Worm (Caenorhabditis elegans): ENCODE data around the gene flp-28.
"Not testable (repeated sequence)": the region's sequence is repeated elsewhere in the genome, so short reads cannot be mapped to it uniquely, and the experiment has no call there.

The flp-28 gene

DNA sequence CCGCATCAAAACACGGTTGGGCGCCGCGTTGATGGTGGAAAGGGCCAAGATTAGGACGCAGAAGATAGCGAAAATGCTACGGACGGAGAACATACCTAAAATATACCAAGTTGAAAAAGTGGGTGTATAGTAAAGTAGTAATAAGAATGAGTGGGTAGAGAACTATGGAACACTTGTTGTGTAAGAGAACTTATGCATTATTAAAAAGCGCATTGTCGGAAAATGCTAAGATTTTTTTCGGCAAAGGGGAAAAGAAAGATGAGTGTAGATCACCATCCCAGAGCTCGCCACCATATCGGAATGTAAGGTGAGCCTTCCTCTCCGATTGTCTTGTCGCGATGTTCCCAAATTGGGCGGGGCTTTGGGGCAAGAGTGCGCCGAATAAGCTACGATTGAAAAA is at the start of gene flp-28:
TSS of gene flp-28 (minus strand) at position 101 of the 400 bp plus-strand sequence.
- TF ChIP-seq set-16 (GFP tag; IDR thresholded peaks at IDR 0.05) (no peak), unc-62 (GFP tag; optimal IDR thresholded peaks at IDR 0.05 in 1 of 2) (peak in 1 of 2 experiments; percentile 26), unc-62 (tag; optimal IDR thresholded peaks at IDR 0.05) (no peak), daf-19 (GFP tag; conservative IDR thresholded peaks at IDR 0.05) (0 out of 2 replicates have a peak, but pooled peaks have one; percentile 30), ces-1 (GFP tag; optimal IDR thresholded peaks at IDR 0.05) (no peak)

ce11 chrX:10133082-10133481 is 45.3 kb upstream of the flp-28 start, which contains the start of gene unc-58:
TSS of gene unc-58 (minus strand) at chrX:10133182.
- 0 out of 2 replicates have a peak, but pooled peaks have one; percentile 2 for TF ChIP-seq ceh-20 (GFP tag; IDR thresholded peaks at IDR 0.05)
- no peak for TF ChIP-seq hmg-1.1 (GFP tag; IDR thresholded peaks at IDR 0.05)

ce11 chrX:10132546-10133032 is 44.8 kb upstream of the flp-28 start:
- TF ChIP-seq lin-1 (GFP tag; IDR thresholded peaks at IDR 0.05): peak; percentile 60; the same call in 1 of the 2 replicates
- peak; percentile 62 for TF ChIP-seq zip-2 (tag; optimal IDR thresholded peaks at IDR 0.05)
- TF ChIP-seq lir-3 (tag; optimal IDR thresholded peaks at IDR 0.05): peak; percentile 44
- peak; percentile 32 for TF ChIP-seq sdz-12 (GFP tag; optimal IDR thresholded peaks at IDR 0.05)
- 0 out of 2 replicates have a peak, but pooled peaks have one; percentile 23 for TF ChIP-seq mdt-29 (GFP tag; IDR thresholded peaks at IDR 0.05)
- TF ChIP-seq dmd-8 (GFP tag; IDR thresholded peaks at IDR 0.05): peak; percentile 89
- peak; percentile 59 for TF ChIP-seq dmd-6 (GFP tag; IDR thresholded peaks at IDR 0.05)
- peak; percentile 90 for TF ChIP-seq egl-43 (GFP tag; IDR thresholded peaks at IDR 0.05)
- 0 out of 2 replicates have a peak, but pooled peaks have one; percentile 24 for TF ChIP-seq Y105C5A.15 (GFP tag; IDR thresholded peaks at IDR 0.05)
- peak; percentile 42 for TF ChIP-seq unc-130 (GFP tag; optimal IDR thresholded peaks at IDR 0.05)
- TF ChIP-seq Y48G9A.11 (GFP tag; IDR thresholded peaks at IDR 0.05): peak; percentile 68; the same call in 1 of the 2 replicates
- TF ChIP-seq snpc-1.2 (GFP tag; IDR thresholded peaks at IDR 0.05): peak; percentile 91
- peak; percentile 57 for TF ChIP-seq ztf-7 (tag; optimal IDR thresholded peaks at IDR 0.05)
- peak; percentile 58; the same call in 1 of the 2 replicates for TF ChIP-seq ceh-20 (GFP tag; IDR thresholded peaks at IDR 0.05)
- peak; percentile 37; the same call in 1 of the 2 replicates for TF ChIP-seq madf-9 (GFP tag; conservative IDR thresholded peaks at IDR 0.05)
- peak; percentile 66 for TF ChIP-seq T20F7.1 (GFP tag; optimal IDR thresholded peaks at IDR 0.05)
- peak; percentile 87 for TF ChIP-seq ctbp-1 (GFP tag; IDR thresholded peaks at IDR 0.05)
- TF ChIP-seq ceh-44 (GFP tag; IDR thresholded peaks at IDR 0.05): peak; percentile 81; the same call in 1 of the 2 replicates
- peak; percentile 82 for TF ChIP-seq T26A8.4 (GFP tag; IDR thresholded peaks at IDR 0.05)
- peak; percentile 63 to 70; a peak in 2 of 4 replicates for TF ChIP-seq madf-5 (GFP tag; IDR thresholded peaks at IDR 0.05)
- TF ChIP-seq rbr-2 (tag; optimal IDR thresholded peaks at IDR 0.05): peak; percentile 67
- TF ChIP-seq dve-1 (tag; optimal IDR thresholded peaks at IDR 0.05; ENCODE audit: insufficient read depth): peak; percentile 71
- peak; percentile 76; the same call in 1 of the 2 replicates for TF ChIP-seq F44E2.7 (GFP tag; IDR thresholded peaks at IDR 0.05)
- peak in 1 of 2 experiments; percentile 87 for TF ChIP-seq unc-62 (GFP tag; optimal IDR thresholded peaks at IDR 0.05 in 1 of 2)
- not testable (repeated sequence) for TF ChIP-seq unc-62 (tag; optimal IDR thresholded peaks at IDR 0.05)
- peak; percentile 45; the same call in 1 of the 2 replicates for TF ChIP-seq ZK337.2 (GFP tag; IDR thresholded peaks at IDR 0.05)
- peak; percentile 77 for TF ChIP-seq mes-2 (tag; optimal IDR thresholded peaks at IDR 0.05; ENCODE audit: poor library complexity, severe bottlenecking)
- TF ChIP-seq gei-8 (GFP tag; optimal IDR thresholded peaks at IDR 0.05): peak; percentile 49
- peak; percentile 45 for TF ChIP-seq mxl-3 (GFP tag; optimal IDR thresholded peaks at IDR 0.05)
- peak; percentile 32 for TF ChIP-seq nhr-28 (tag; optimal IDR thresholded peaks at IDR 0.05)
- TF ChIP-seq tra-1 (GFP tag; IDR thresholded peaks at IDR 0.05): peak; percentile 78
- TF ChIP-seq nhr-42 (GFP tag; IDR thresholded peaks at IDR 0.05): peak; percentile 73; the same call in 1 of the 2 replicates
- peak; percentile 20 for TF ChIP-seq nhr-111 (GFP tag; optimal IDR thresholded peaks at IDR 0.05)
- TF ChIP-seq nhr-48 (tag; optimal IDR thresholded peaks at IDR 0.05): peak; percentile 54
- 0 out of 2 replicates have a peak, but pooled peaks have one; percentile 29 for TF ChIP-seq lin-29 (GFP tag; IDR thresholded peaks at IDR 0.05)
- peak; percentile 63 for TF ChIP-seq nhr-102 (tag; optimal IDR thresholded peaks at IDR 0.05)
- TF ChIP-seq zfp-3 (GFP tag; conservative IDR thresholded peaks at IDR 0.05): peak; percentile 68; the same call in 1 of the 2 replicates
- peak; percentile 61 for TF ChIP-seq hlh-30 (tag; optimal IDR thresholded peaks at IDR 0.05; ENCODE audit: insufficient read depth)
- peak; percentile 78 for TF ChIP-seq daf-19 (GFP tag; conservative IDR thresholded peaks at IDR 0.05)
- TF ChIP-seq arid-1 (GFP tag; conservative IDR thresholded peaks at IDR 0.05): peak; percentile 49; the same call in 1 of the 2 replicates
- peak; percentile 83 for TF ChIP-seq lim-7 (GFP tag; IDR thresholded peaks at IDR 0.05)
